Worm (Caenorhabditis elegans) whole organism, early embryonic: ENCODE measurements around the gene srz-29.

Experiments used
- B0310.2 ChIP-seq: sonication (generic microtip); optimal IDR thresholded peaks from 2 replicates; lab custom pipeline; 2016; ENCODE audit warnings: mild to moderate bottlenecking, missing genetic modification characterization, missing compliant biosample characterization
- F13C5.2 ChIP-seq: sonication (generic microtip); optimal IDR thresholded peaks from 2 replicates; lab custom pipeline; 2017; ENCODE audit warnings: mild to moderate bottlenecking, missing genetic modification characterization, inconsistent platforms, missing compliant biosample characterization
- aly-1 ChIP-seq: sonication (generic microtip); optimal IDR thresholded peaks from 2 replicates; lab custom pipeline; 2016; ENCODE audit warnings: missing genetic modification characterization, missing compliant biosample characterization
- ama-1 ChIP-seq: fragments of 150-350 bp; optimal IDR thresholded peaks from 2 replicates; lab custom pipeline; 2014
- ceh-36 ChIP-seq: sonication (generic microtip); optimal IDR thresholded peaks from 2 replicates; lab custom pipeline; 2016; ENCODE audit warnings: missing genetic modification characterization, inconsistent platforms, missing compliant biosample characterization
- flt-1 ChIP-seq: fragments of 200-800 bp; sonication (Bioruptor generic); IDR thresholded peaks from 2 replicates; pipeline ENCODE4 v1.3.6; 2022; ENCODE audit warnings: missing genetic modification characterization, missing compliant biosample characterization
- hmbx-1 ChIP-seq: sonication (generic microtip); optimal IDR thresholded peaks from 2 replicates; lab custom pipeline; 2016; ENCODE audit warnings: mild to moderate bottlenecking, missing genetic modification characterization, missing compliant biosample characterization
- hmg-4 ChIP-seq: fragments of 200-800 bp; sonication (Bioruptor generic); optimal IDR thresholded peaks from 2 replicates; lab custom pipeline; 2018; ENCODE audit warnings: mild to moderate bottlenecking, missing genetic modification characterization, missing compliant biosample characterization
- pes-1 ChIP-seq: fragments of 200-800 bp; sonication (Bioruptor generic); IDR thresholded peaks from 2 replicates; pipeline ENCODE4 v1.3.6; 2022; ENCODE audit warnings: missing genetic modification reagents, missing genetic modification characterization, missing compliant biosample characterization
- scrt-1 ChIP-seq: fragments of 200-800 bp; sonication (Bioruptor generic); IDR thresholded peaks from 2 replicates; pipeline ENCODE4 v1.3.6; 2022; ENCODE audit warnings: missing genetic modification characterization, missing compliant biosample characterization
- sea-1 ChIP-seq: fragments of 200-800 bp; sonication (Bioruptor generic); conservative IDR thresholded peaks from 2 replicates; pipeline ENCODE4 v1.3.6; 2022; ENCODE audit warnings: missing genetic modification characterization, missing compliant biosample characterization
- tbx-11 ChIP-seq: fragments of 200-800 bp; sonication (Bioruptor generic); IDR thresholded peaks from 2 replicates; pipeline ENCODE4 v1.3.6; 2022; ENCODE audit warnings: missing genetic modification characterization, missing compliant biosample characterization
- tbx-37 ChIP-seq: fragments of 200-800 bp; sonication (Bioruptor generic); conservative IDR thresholded peaks from 2 replicates; pipeline ENCODE4 v1.3.6; 2022; ENCODE audit warnings: missing genetic modification reagents, missing genetic modification characterization, missing compliant biosample characterization
- tra-4 ChIP-seq: sonication (generic microtip); optimal IDR thresholded peaks from 2 replicates; lab custom pipeline; 2017; ENCODE audit warnings: missing genetic modification characterization, missing compliant biosample characterization

- TF ChIP-seq ceh-36 (tag; lab: Kevin White, UChicago) (no peak), flt-1 (GFP tag; lab: Robert Waterston, UW) (no peak), ama-1 (lab: Kevin White, UChicago) (no peak), B0310.2 (tag; lab: Kevin White, UChicago) (no peak), pes-1 (no peak), hmg-4 (GFP tag; lab: Kevin White, UChicago) (no peak), hmbx-1 (tag; lab: Kevin White, UChicago) (no peak), scrt-1 (GFP tag; lab: Robert Waterston, UW) (no peak), tbx-11 (GFP tag; lab: Robert Waterston, UW) (no peak), tra-4 (no peak), F13C5.2 (tag; lab: Kevin White, UChicago) (no peak), tbx-37 (GFP tag; lab: Robert Waterston, UW) (no peak), sea-1 (GFP tag; lab: Robert Waterston, UW) (no peak), aly-1 (no peak)
These were observed 49.6 kb upstream of the srz-29 start for ce11 chrIV:13695302-13695701.
